Worm (Caenorhabditis elegans): ENCODE results near the gene C36E8.6.

- TF ChIP-seq R02D3.7 (tag; optimal IDR thresholded peaks at IDR 0.05) (no peak), dpl-1 (GFP tag; optimal IDR thresholded peaks at IDR 0.05) (no peak), aly-2 (tag; optimal IDR thresholded peaks at IDR 0.05) (no peak), pha-4 (GFP tag; IDR thresholded peaks at IDR 0.05) (no peak), pha-4 (tag; optimal IDR thresholded peaks at IDR 0.05) (no peak)
These were observed 6.6 kb downstream of the C36E8.6 start for ce11 chrIII:3994457-3994856.

Measured in whole organism, L4 larva.